Fruit fly (Drosophila melanogaster) whole organism, prepupa: ENCODE data around the gene Sgs8.
A peak's percentile ranks its signal among the peaks of the same experiment; 100 is the strongest.

Source experiments
- Blimp-1 ChIP-seq: fragments of 200-800 bp; sonication (Bioruptor generic); optimal IDR thresholded peaks from 3 replicates; lab custom pipeline; 2017; ENCODE audit warnings: missing biosample characterization, missing genetic modification characterization, mild to moderate bottlenecking, moderate library complexity, missing genetic modification reagents
- CG10631 ChIP-seq: fragments of 200-800 bp; sonication (Bioruptor generic); optimal IDR thresholded peaks from 2 replicates; lab custom pipeline; 2016; ENCODE audit warnings: missing biosample characterization, missing genetic modification characterization
- CG10669 ChIP-seq: fragments of 200-800 bp; sonication (Bioruptor generic); optimal IDR thresholded peaks from 3 replicates; lab custom pipeline; 2018; ENCODE audit warnings: missing biosample characterization, mild to moderate bottlenecking, missing genetic modification characterization, moderate library complexity
- CG11294 ChIP-seq: fragments of 200-800 bp; sonication (Bioruptor generic); IDR thresholded peaks from 2 replicates; pipeline ENCODE4 v1.3.6; 2022; ENCODE audit warnings: missing biosample characterization, missing genetic modification characterization
- CG11902 ChIP-seq: fragments of 200-800 bp; sonication (Bioruptor generic); optimal IDR thresholded peaks from 3 replicates; lab custom pipeline; 2016; ENCODE audit warnings: missing biosample characterization, missing genetic modification characterization
- CG15336 ChIP-seq: fragments of 200-800 bp; sonication (Bioruptor generic); IDR thresholded peaks from 2 replicates; pipeline ENCODE4 v1.3.6; 2022; ENCODE audit warnings: missing biosample characterization, missing genetic modification characterization
- CG1621 ChIP-seq: fragments of 200-800 bp; sonication (Bioruptor generic); optimal IDR thresholded peaks from 3 replicates; lab custom pipeline; 2018; ENCODE audit warnings: missing biosample characterization, mild to moderate bottlenecking, missing genetic modification characterization
- CG3032 ChIP-seq: fragments of 200-800 bp; optimal IDR thresholded peaks from 2 replicates; lab custom pipeline; 2019; ENCODE audit warnings: missing biosample characterization, mild to moderate bottlenecking, missing genetic modification characterization, moderate library complexity
- CG32006 ChIP-seq: fragments of 200-800 bp; sonication (Bioruptor generic); optimal IDR thresholded peaks from 3 replicates; lab custom pipeline; 2017; ENCODE audit warnings: missing biosample characterization, mild to moderate bottlenecking, missing genetic modification characterization
- CG34406 ChIP-seq: fragments of 200-800 bp; sonication (Bioruptor generic); optimal IDR thresholded peaks from 3 replicates; lab custom pipeline; 2016; ENCODE audit warnings: missing biosample characterization, missing genetic modification characterization
- CG3919 ChIP-seq: fragments of 200-800 bp; sonication (Bioruptor generic); optimal IDR thresholded peaks from 3 replicates; lab custom pipeline; 2016; ENCODE audit warnings: missing biosample characterization, missing genetic modification characterization
- CG4318 ChIP-seq: fragments of 200-800 bp; sonication (Bioruptor generic); optimal IDR thresholded peaks from 3 replicates; lab custom pipeline; 2017; ENCODE audit warnings: missing biosample characterization, mild to moderate bottlenecking, missing genetic modification characterization
- CG6163 ChIP-seq: fragments of 200-800 bp; sonication (Bioruptor generic); IDR thresholded peaks from 3 replicates; pipeline ENCODE4 v1.3.6; 2022; ENCODE audit warnings: missing biosample characterization, missing genetic modification characterization
- CG6276 ChIP-seq: fragments of 200-800 bp; sonication (Bioruptor generic); optimal IDR thresholded peaks from 2 replicates; lab custom pipeline; 2017; ENCODE audit warnings: missing biosample characterization, mild to moderate bottlenecking, missing genetic modification characterization
- CG6792 ChIP-seq: fragments of 200-800 bp; sonication (Bioruptor generic); optimal IDR thresholded peaks from 3 replicates; lab custom pipeline; 2016; ENCODE audit warnings: missing biosample characterization, missing genetic modification characterization
- CG6808 ChIP-seq: fragments of 200-800 bp; sonication (Bioruptor generic); optimal IDR thresholded peaks from 3 replicates; lab custom pipeline; 2017; ENCODE audit warnings: missing biosample characterization, missing genetic modification characterization, mild to moderate bottlenecking, moderate library complexity, missing genetic modification reagents
- CG6854 ChIP-seq: fragments of 200-800 bp; sonication (Bioruptor generic); optimal IDR thresholded peaks from 2 replicates; lab custom pipeline; 2017; ENCODE audit warnings: missing biosample characterization, mild to moderate bottlenecking, missing genetic modification characterization
- CG7368 ChIP-seq: fragments of 200-800 bp; sonication (Bioruptor generic); optimal IDR thresholded peaks from 3 replicates; lab custom pipeline; 2016; ENCODE audit warnings: missing biosample characterization, missing genetic modification characterization
- CG8119 ChIP-seq: fragments of 200-800 bp; sonication (Bioruptor generic); IDR thresholded peaks from 3 replicates; pipeline ENCODE4 v1.3.6; 2022; ENCODE audit warnings: missing biosample characterization, missing genetic modification characterization
- CG8319 ChIP-seq: fragments of 200-800 bp; sonication (Bioruptor generic); optimal IDR thresholded peaks from 3 replicates; lab custom pipeline; 2016; ENCODE audit warnings: missing biosample characterization, missing genetic modification characterization
- CG8632 ChIP-seq: fragments of 200-800 bp; sonication (Bioruptor generic); optimal IDR thresholded peaks from 3 replicates; lab custom pipeline; 2016; ENCODE audit warnings: missing biosample characterization, missing genetic modification characterization
- CG9139 ChIP-seq: fragments of 200-800 bp; sonication (Bioruptor generic); optimal IDR thresholded peaks from 3 replicates; lab custom pipeline; 2017; ENCODE audit warnings: missing biosample characterization, mild to moderate bottlenecking, missing genetic modification characterization
- Eip75B ChIP-seq: fragments of 200-800 bp; sonication (Bioruptor generic); optimal IDR thresholded peaks from 3 replicates; lab custom pipeline; 2016; ENCODE audit warnings: missing biosample characterization, missing genetic modification characterization
- Eip78C ChIP-seq: fragments of 200-800 bp; sonication (Bioruptor generic); peaks from one replicate; lab custom pipeline; 2016; ENCODE audit warnings: missing biosample characterization, missing genetic modification characterization
- Ets21C ChIP-seq: fragments of 200-800 bp; sonication (Bioruptor generic); optimal IDR thresholded peaks from 3 replicates; lab custom pipeline; 2016; ENCODE audit warnings: missing biosample characterization, missing genetic modification characterization
- Ets96B ChIP-seq: fragments of 200-800 bp; optimal IDR thresholded peaks from 2 replicates; lab custom pipeline; 2019; ENCODE audit warnings: missing biosample characterization, mild to moderate bottlenecking, missing genetic modification characterization, moderate library complexity
- Hr38 ChIP-seq: sonication (Bioruptor generic); optimal IDR thresholded peaks from 2 replicates; lab custom pipeline; 2016; ENCODE audit warnings: missing biosample characterization, missing genetic modification characterization
- Hr39 ChIP-seq: fragments of 200-800 bp; sonication (Bioruptor generic); optimal IDR thresholded peaks from 2 replicates; lab custom pipeline; 2016; ENCODE audit warnings: missing biosample characterization, missing genetic modification characterization
- Hr4 ChIP-seq: fragments of 200-800 bp; sonication (Bioruptor generic); optimal IDR thresholded peaks from 3 replicates; lab custom pipeline; 2016; ENCODE audit warnings: missing biosample characterization, missing genetic modification characterization
- Lpt ChIP-seq: fragments of 200-800 bp; sonication (Bioruptor generic); optimal IDR thresholded peaks from 3 replicates; lab custom pipeline; 2016; ENCODE audit warnings: missing biosample characterization, missing genetic modification characterization
- Met ChIP-seq: fragments of 200-800 bp; sonication (Bioruptor generic); optimal IDR thresholded peaks from 3 replicates; lab custom pipeline; 2016; ENCODE audit warnings: missing biosample characterization, missing genetic modification characterization
- OdsH ChIP-seq: fragments of 200-800 bp; sonication (Bioruptor generic); optimal IDR thresholded peaks from 3 replicates; lab custom pipeline; 2016; ENCODE audit warnings: missing biosample characterization, missing genetic modification characterization
- Sox102F ChIP-seq: fragments of 200-800 bp; sonication (Bioruptor generic); optimal IDR thresholded peaks from 2 replicates; lab custom pipeline; 2016; ENCODE audit warnings: missing biosample characterization, mild to moderate bottlenecking, missing genetic modification characterization
- Sox14 ChIP-seq: fragments of 200-800 bp; sonication (Bioruptor generic); optimal IDR thresholded peaks from 3 replicates; lab custom pipeline; 2016; ENCODE audit warnings: missing biosample characterization, missing genetic modification characterization
- Sox15 ChIP-seq: fragments of 200-800 bp; sonication (Bioruptor generic); optimal IDR thresholded peaks from 3 replicates; lab custom pipeline; 2016; ENCODE audit warnings: missing biosample characterization, missing genetic modification characterization
- achi ChIP-seq: fragments of 200-800 bp; sonication (Bioruptor generic); optimal IDR thresholded peaks from 3 replicates; lab custom pipeline; 2016; ENCODE audit warnings: missing biosample characterization, missing genetic modification characterization
- acj6 ChIP-seq: fragments of 200-800 bp; sonication (Bioruptor generic); optimal IDR thresholded peaks from 3 replicates; lab custom pipeline; 2016; ENCODE audit warnings: missing biosample characterization, missing genetic modification characterization
- cyc ChIP-seq: fragments of 200-800 bp; sonication (Bioruptor generic); optimal IDR thresholded peaks from 3 replicates; lab custom pipeline; 2016; ENCODE audit warnings: missing biosample characterization, missing genetic modification characterization
- dac ChIP-seq: fragments of 200-800 bp; sonication (Bioruptor generic); optimal IDR thresholded peaks from 2 replicates; lab custom pipeline; 2017; ENCODE audit warnings: missing biosample characterization, mild to moderate bottlenecking, missing genetic modification characterization
- dsx ChIP-seq: fragments of 200-800 bp; optimal IDR thresholded peaks from 3 replicates; lab custom pipeline; 2019; ENCODE audit warnings: missing biosample characterization, mild to moderate bottlenecking, missing genetic modification characterization, moderate library complexity; ENCODE audit not compliant: poor library complexity, severe bottlenecking
- eg ChIP-seq: fragments of 200-800 bp; sonication (Bioruptor generic); IDR thresholded peaks from 3 replicates; pipeline ENCODE4 v1.3.6; 2022; ENCODE audit warnings: missing biosample characterization, missing genetic modification characterization
- esn ChIP-seq: fragments of 200-800 bp; sonication (Bioruptor generic); optimal IDR thresholded peaks from 2 replicates; lab custom pipeline; 2016; ENCODE audit warnings: missing biosample characterization, mild to moderate bottlenecking, missing genetic modification characterization, moderate library complexity
- fd59A ChIP-seq: fragments of 200-800 bp; sonication (Bioruptor generic); optimal IDR thresholded peaks from 2 replicates; lab custom pipeline; 2017; ENCODE audit warnings: missing biosample characterization, mild to moderate bottlenecking, missing genetic modification characterization, missing genetic modification reagents
- fd85E ChIP-seq: fragments of 200-800 bp; sonication (Bioruptor generic); optimal IDR thresholded peaks from 3 replicates; lab custom pipeline; 2016; ENCODE audit warnings: missing biosample characterization, missing genetic modification characterization
- lz ChIP-seq: fragments of 200-800 bp; sonication (Bioruptor generic); optimal IDR thresholded peaks from 3 replicates; lab custom pipeline; 2016; ENCODE audit warnings: missing biosample characterization, missing genetic modification characterization
- net ChIP-seq: fragments of 200-800 bp; sonication (Bioruptor generic); optimal IDR thresholded peaks from 3 replicates; lab custom pipeline; 2016; ENCODE audit warnings: missing biosample characterization, missing genetic modification characterization
- spab ChIP-seq: fragments of 200-800 bp; sonication (Bioruptor generic); optimal IDR thresholded peaks from 2 replicates; lab custom pipeline; 2017; ENCODE audit warnings: missing biosample characterization, mild to moderate bottlenecking, missing genetic modification characterization, missing genetic modification reagents
- ss ChIP-seq, 2 experiments: fragments of 200-800 bp; sonication (Bioruptor generic); optimal IDR thresholded peaks; 2 replicates in 1 of 2; 3 replicates in 1 of 2; lab custom pipeline; 2017 to 2018; ENCODE audit warnings: mild to moderate bottlenecking in 2 of 2, missing biosample characterization in 2 of 2, missing genetic modification characterization in 2 of 2, moderate library complexity in 1 of 2
- svp ChIP-seq: fragments of 200-800 bp; sonication (Bioruptor generic); peaks from one replicate; lab custom pipeline; 2016; ENCODE audit warnings: missing biosample characterization, missing genetic modification characterization
- topi ChIP-seq: fragments of 200-800 bp; sonication (Bioruptor generic); optimal IDR thresholded peaks from 3 replicates; lab custom pipeline; 2016; ENCODE audit warnings: missing biosample characterization, missing genetic modification characterization
- vri ChIP-seq: fragments of 200-800 bp; sonication (Bioruptor generic); optimal IDR thresholded peaks from 3 replicates; lab custom pipeline; 2016; ENCODE audit warnings: missing biosample characterization, mild to moderate bottlenecking, missing genetic modification characterization

The Sgs8 gene

DNA sequence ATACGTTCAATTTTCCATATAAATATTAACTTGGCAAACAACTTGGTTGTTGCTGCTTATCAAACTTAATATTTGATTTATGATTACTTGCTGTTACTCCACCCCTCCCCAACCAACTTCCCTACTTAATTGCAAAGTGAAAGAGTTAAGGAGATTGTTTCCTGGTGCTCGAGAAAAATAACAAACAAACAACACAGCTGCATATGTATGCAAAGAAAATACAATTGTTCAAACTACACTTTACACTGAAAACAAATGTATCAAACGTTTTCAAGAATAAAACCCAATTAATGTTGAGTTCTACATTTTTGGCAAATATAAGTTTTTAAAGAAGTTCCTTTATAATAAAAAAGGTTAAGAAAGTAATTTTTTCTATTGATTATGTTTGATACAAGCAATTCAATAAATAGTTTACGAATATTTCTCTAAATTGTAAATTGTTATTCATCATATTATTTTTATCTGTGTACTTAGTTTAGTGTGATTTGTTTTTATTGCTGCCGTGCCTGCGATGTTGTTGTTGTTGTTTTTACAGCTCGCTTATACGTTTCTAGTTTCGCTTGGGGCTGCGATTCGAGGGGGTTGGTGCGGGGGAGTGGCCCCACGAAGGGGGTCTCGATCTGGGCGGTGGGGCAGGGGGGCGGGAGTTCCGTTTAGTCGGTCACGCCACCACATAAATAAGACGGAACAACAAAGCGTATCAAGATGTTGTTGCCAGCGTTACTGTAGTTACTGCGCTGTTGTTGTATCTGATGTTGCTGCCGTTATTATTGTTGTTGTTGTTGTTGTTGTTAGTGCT, 46.7 kb upstream of the Sgs8 start:
- TF ChIP-seq fd85E (GFP tag; lab: Kevin White, UChicago) (no peak), Hr39 (GFP tag; lab: Kevin White, UChicago) (no peak), Sox102F (GFP tag; lab: Kevin White, UChicago) (no peak), CG32006 (GFP tag; lab: Kevin White, UChicago) (peak; percentile 81), Ets96B (tag; lab: Kevin White, UChicago) (peak; percentile 64), eg (GFP tag; lab: Robert Waterston, UW) (peak; percentile 82), Sox15 (GFP tag; lab: Kevin White, UChicago) (no peak), svp (no peak), CG8632 (GFP tag; lab: Kevin White, UChicago) (peak; percentile 51), CG8319 (GFP tag; lab: Kevin White, UChicago) (no peak), CG6792 (no peak), fd59A (GFP tag; lab: Kevin White, UChicago) (peak; percentile 27), CG4318 (GFP tag; lab: Kevin White, UChicago) (peak; percentile 67), CG3032 (tag; lab: Kevin White, UChicago) (peak; percentile 49), CG6808 (GFP tag; lab: Kevin White, UChicago) (peak; percentile 54), CG15336 (GFP tag; lab: Robert Waterston, UW) (peak; percentile 91), CG7368 (GFP tag; lab: Kevin White, UChicago) (peak; percentile 17), Eip75B (GFP tag; lab: Kevin White, UChicago) (peak; percentile 28), Hr38 (GFP tag; lab: Kevin White, UChicago) (no peak), CG6163 (0 out of 3 replicates have a peak, but pooled peaks have one; percentile 11), vri (GFP tag; lab: Kevin White, UChicago) (no peak), CG34406 (GFP tag; lab: Kevin White, UChicago) (peak; percentile 43), achi (peak; percentile 41), spab (GFP tag; lab: Kevin White, UChicago) (peak; percentile 48), Blimp-1 (GFP tag; lab: Kevin White, UChicago) (no peak), acj6 (GFP tag; lab: Kevin White, UChicago) (peak; percentile 23), OdsH (GFP tag; lab: Kevin White, UChicago) (peak; percentile 59), Met (no peak), esn (GFP tag; lab: Kevin White, UChicago) (no peak), dsx (GFP tag; lab: Kevin White, UChicago) (peak; percentile 60), CG10631 (peak; percentile 37), CG11294 (no peak; the same call in 1 of the 2 replicates), Ets21C (GFP tag; lab: Kevin White, UChicago) (no peak), CG6276 (GFP tag; lab: Kevin White, UChicago) (peak; percentile 63), CG6854 (GFP tag; lab: Kevin White, UChicago) (no peak), CG3919 (GFP tag; lab: Kevin White, UChicago) (peak; percentile 37), topi (GFP tag; lab: Kevin White, UChicago) (no peak), dac (GFP tag; lab: Kevin White, UChicago) (no peak), Sox14 (GFP tag; lab: Kevin White, UChicago) (no peak), CG10669 (GFP tag; lab: Kevin White, UChicago) (peak; percentile 53), net (GFP tag; lab: Kevin White, UChicago) (peak; percentile 57), lz (GFP tag; lab: Kevin White, UChicago) (no peak), Hr4 (peak; percentile 80), CG9139 (GFP tag; lab: Kevin White, UChicago) (peak; percentile 40), CG1621 (tag; lab: Kevin White, UChicago) (peak; percentile 37), cyc (GFP tag; lab: Kevin White, UChicago) (no peak), CG11902 (no peak), CG8119 (GFP tag; lab: Robert Waterston, UW) (peak; percentile 92), Eip78C (GFP tag; lab: Kevin White, UChicago) (peak; percentile 88), ss (GFP tag; optimal IDR thresholded peaks at IDR 0.05; lab: Kevin White, UChicago) (peak; percentile 65 to 91), Lpt (peak; percentile 68)
